Worm (Caenorhabditis elegans): ENCODE data around the gene T19C3.7.

- TF ChIP-seq nhr-67 (tag; optimal IDR thresholded peaks at IDR 0.05), result no peak
- TF ChIP-seq lsy-12 (tag; optimal IDR thresholded peaks at IDR 0.05), result no peak
- no peak for TF ChIP-seq jun-1 (tag; optimal IDR thresholded peaks at IDR 0.05)
- TF ChIP-seq unc-62 (GFP tag; optimal IDR thresholded peaks at IDR 0.05), result no peak
- no peak for TF ChIP-seq nhr-23 (tag; optimal IDR thresholded peaks at IDR 0.05)
- no peak for TF ChIP-seq ceh-16 (tag; optimal IDR thresholded peaks at IDR 0.05)
- TF ChIP-seq nhr-76 (tag; optimal IDR thresholded peaks at IDR 0.05), result no peak
- no peak for TF ChIP-seq skn-1 (tag; optimal IDR thresholded peaks at IDR 0.05)
- no peak for TF ChIP-seq pqm-1 (tag; optimal IDR thresholded peaks at IDR 0.05)
- no peak for TF ChIP-seq zag-1 (tag; optimal IDR thresholded peaks at IDR 0.05)
- no peak for TF ChIP-seq elt-2 (tag; optimal IDR thresholded peaks at IDR 0.05)
- TF ChIP-seq ceh-82 (tag; optimal IDR thresholded peaks at IDR 0.05), result no peak
These were observed 5.8 kb upstream of the T19C3.7 start, which contains the start of gene W06E11.1 for ce11 chrIII:641759-642158.
